Fruit fly (Drosophila melanogaster) whole organism, embryonic: Measurements from ENCODE around the gene GstD4.

Source experiments
- BtbVII ChIP-seq: fragments of 200-800 bp; sonication (Bioruptor generic); optimal IDR thresholded peaks from 3 replicates; lab custom pipeline; 2017; ENCODE audit warnings: missing biosample characterization, mild to moderate bottlenecking, missing genetic modification characterization
- C15 ChIP-seq: fragments of 200-800 bp; sonication (Bioruptor generic); IDR thresholded peaks from 3 replicates; pipeline ENCODE4 v1.3.6; 2022; ENCODE audit warnings: missing biosample characterization, missing genetic modification characterization
- CG10462 ChIP-seq: fragments of 200-800 bp; sonication (Bioruptor generic); optimal IDR thresholded peaks from 2 replicates; lab custom pipeline; 2016; ENCODE audit warnings: missing biosample characterization, missing genetic modification characterization
- CG11504 ChIP-seq: fragments of 200-800 bp; sonication (Bioruptor generic); optimal IDR thresholded peaks from 3 replicates; lab custom pipeline; 2019; ENCODE audit warnings: missing biosample characterization, mild to moderate bottlenecking, missing genetic modification characterization, moderate library complexity
- CG11695 ChIP-seq: fragments of 200-800 bp; sonication (Bioruptor generic); IDR thresholded peaks from 3 replicates; pipeline ENCODE4 v1.3.6; 2022; ENCODE audit warnings: missing biosample characterization, missing genetic modification characterization
- CG12104 ChIP-seq: fragments of 200-800 bp; sonication (Bioruptor generic); optimal IDR thresholded peaks from 3 replicates; lab custom pipeline; 2016; ENCODE audit warnings: missing biosample characterization, missing genetic modification characterization
- CG1233 ChIP-seq: fragments of 200-800 bp; sonication (Bioruptor generic); optimal IDR thresholded peaks from 4 replicates; lab custom pipeline; 2018; ENCODE audit warnings: missing biosample characterization, mild to moderate bottlenecking, missing genetic modification characterization
- CG12659 ChIP-seq: fragments of 200-800 bp; sonication (Bioruptor generic); optimal IDR thresholded peaks from 3 replicates; lab custom pipeline; 2017; ENCODE audit warnings: mild to moderate bottlenecking, missing biosample characterization, missing genetic modification reagents, missing genetic modification characterization
- CG13123 ChIP-seq: fragments of 200-800 bp; sonication (Bioruptor generic); optimal IDR thresholded peaks from 2 replicates; lab custom pipeline; 2016; ENCODE audit warnings: missing biosample characterization, missing genetic modification characterization
- CG13894 ChIP-seq: fragments of 200-800 bp; sonication (Bioruptor generic); optimal IDR thresholded peaks from 3 replicates; lab custom pipeline; 2018; ENCODE audit warnings: missing biosample characterization, mild to moderate bottlenecking, missing genetic modification characterization, moderate library complexity
- CG14667 ChIP-seq: fragments of 200-800 bp; sonication (Bioruptor generic); IDR thresholded peaks from 2 replicates; pipeline ENCODE4 v1.3.6; 2022; ENCODE audit warnings: missing biosample characterization, missing genetic modification characterization
- CG15073 ChIP-seq: fragments of 200-800 bp; sonication (Bioruptor generic); optimal IDR thresholded peaks from 2 replicates; lab custom pipeline; 2016; ENCODE audit warnings: missing biosample characterization, missing genetic modification characterization
- CG15514 ChIP-seq: fragments of 200-800 bp; sonication (Bioruptor generic); optimal IDR thresholded peaks from 3 replicates; lab custom pipeline; 2017; ENCODE audit warnings: missing biosample characterization, missing genetic modification characterization, mild to moderate bottlenecking, moderate library complexity, missing genetic modification reagents
- CG1603 ChIP-seq: fragments of 200-800 bp; sonication (Bioruptor generic); optimal IDR thresholded peaks from 2 replicates; lab custom pipeline; 2019; ENCODE audit warnings: missing biosample characterization, mild to moderate bottlenecking, missing genetic modification characterization, moderate library complexity
- CG17361 ChIP-seq: fragments of 200-800 bp; sonication (Bioruptor generic); IDR thresholded peaks from 3 replicates; pipeline ENCODE4 v1.3.6; 2022; ENCODE audit warnings: missing biosample characterization, missing genetic modification characterization
- CG2116 ChIP-seq: fragments of 200-800 bp; sonication (Bioruptor generic); optimal IDR thresholded peaks from 3 replicates; lab custom pipeline; 2018; ENCODE audit warnings: missing biosample characterization, mild to moderate bottlenecking, missing genetic modification characterization
- CG2202 ChIP-seq: fragments of 200-800 bp; sonication (Bioruptor generic); optimal IDR thresholded peaks from 2 replicates; lab custom pipeline; 2018; ENCODE audit warnings: missing biosample characterization, mild to moderate bottlenecking, missing genetic modification characterization
- CG2875 ChIP-seq: fragments of 200-800 bp; sonication (Bioruptor generic); optimal IDR thresholded peaks from 2 replicates; lab custom pipeline; 2017; ENCODE audit warnings: missing biosample characterization, mild to moderate bottlenecking, missing genetic modification characterization, missing genetic modification reagents
- CG2889 ChIP-seq: fragments of 200-800 bp; sonication (Bioruptor generic); IDR thresholded peaks from 3 replicates; pipeline ENCODE4 v1.3.6; 2022; ENCODE audit warnings: missing biosample characterization, missing genetic modification characterization
- CG30403 ChIP-seq: fragments of 200-800 bp; sonication (Bioruptor generic); optimal IDR thresholded peaks from 3 replicates; lab custom pipeline; 2016; ENCODE audit warnings: missing biosample characterization, missing genetic modification characterization
- CG30431 ChIP-seq: fragments of 200-800 bp; sonication (Bioruptor generic); optimal IDR thresholded peaks from 2 replicates; lab custom pipeline; 2017; ENCODE audit warnings: missing biosample characterization, missing genetic modification characterization
- CG4360 ChIP-seq: fragments of 200-800 bp; sonication (Bioruptor generic); IDR thresholded peaks from 2 replicates; pipeline ENCODE4 v1.3.6; 2022; ENCODE audit warnings: missing biosample characterization, missing genetic modification characterization
- CG6654 ChIP-seq: fragments of 200-800 bp; sonication (Bioruptor generic); optimal IDR thresholded peaks from 2 replicates; lab custom pipeline; 2017; ENCODE audit warnings: missing biosample characterization, mild to moderate bottlenecking, missing genetic modification characterization
- CG8388 ChIP-seq: fragments of 200-800 bp; sonication (Bioruptor generic); optimal IDR thresholded peaks from 2 replicates; lab custom pipeline; 2019; ENCODE audit warnings: missing biosample characterization, mild to moderate bottlenecking, missing genetic modification characterization, moderate library complexity
- CG8924 ChIP-seq: fragments of 200-800 bp; optimal IDR thresholded peaks from 3 replicates; lab custom pipeline; 2019; ENCODE audit warnings: missing biosample characterization, mild to moderate bottlenecking, missing genetic modification characterization, moderate library complexity
- Dek ChIP-seq: fragments of 200-800 bp; sonication (Bioruptor generic); optimal IDR thresholded peaks from 3 replicates; lab custom pipeline; 2019; ENCODE audit warnings: missing biosample characterization, mild to moderate bottlenecking, missing genetic modification characterization, moderate library complexity
- Dip3 ChIP-seq: fragments of 200-800 bp; sonication (Bioruptor generic); optimal IDR thresholded peaks from 3 replicates; lab custom pipeline; 2016; ENCODE audit warnings: missing biosample characterization, missing genetic modification characterization
- E2f2 ChIP-seq: fragments of 200-800 bp; sonication (Bioruptor generic); IDR thresholded peaks from 2 replicates; pipeline ENCODE4 v1.3.6; 2022; ENCODE audit warnings: missing biosample characterization, missing genetic modification characterization
- Ets97D ChIP-seq: fragments of 200-800 bp; sonication (Bioruptor generic); optimal IDR thresholded peaks from 3 replicates; lab custom pipeline; 2016; ENCODE audit warnings: missing biosample characterization, missing genetic modification characterization
- HLH4C ChIP-seq: fragments of 200-800 bp; sonication (Bioruptor generic); IDR thresholded peaks from 3 replicates; pipeline ENCODE4 v1.3.6; 2022; ENCODE audit warnings: missing biosample characterization, missing genetic modification characterization; ENCODE audit not compliant: partially characterized antibody
- MESR4 ChIP-seq: fragments of 200-800 bp; sonication (Bioruptor generic); optimal IDR thresholded peaks from 2 replicates; lab custom pipeline; 2018; ENCODE audit warnings: missing biosample characterization, mild to moderate bottlenecking, missing genetic modification characterization, moderate library complexity
- Myb ChIP-seq: fragments of 200-800 bp; sonication (Bioruptor generic); optimal IDR thresholded peaks from 2 replicates; lab custom pipeline; 2016; ENCODE audit warnings: missing biosample characterization, missing genetic modification characterization
- ase ChIP-seq: fragments of 200-800 bp; sonication (Bioruptor generic); IDR thresholded peaks from 3 replicates; pipeline ENCODE4 v1.3.6; 2022; ENCODE audit warnings: missing biosample characterization, missing genetic modification characterization
- ato ChIP-seq: fragments of 200-800 bp; sonication (Bioruptor generic); IDR thresholded peaks from 2 replicates; pipeline ENCODE4 v1.3.6; 2022; ENCODE audit warnings: missing biosample characterization, missing genetic modification characterization; ENCODE audit not compliant: partially characterized antibody
- bcd ChIP-seq: fragments of 200-800 bp; sonication (Bioruptor generic); optimal IDR thresholded peaks from 2 replicates; lab custom pipeline; 2017; ENCODE audit warnings: missing biosample characterization, mild to moderate bottlenecking, missing genetic modification characterization
- bowl ChIP-seq: fragments of 200-800 bp; sonication (Bioruptor generic); IDR thresholded peaks from 2 replicates; pipeline ENCODE4 v1.3.6; 2022; ENCODE audit warnings: missing biosample characterization, missing genetic modification characterization
- cwo ChIP-seq: fragments of 200-800 bp; sonication (Bioruptor generic); optimal IDR thresholded peaks from 3 replicates; lab custom pipeline; 2017; ENCODE audit warnings: missing biosample characterization, missing genetic modification characterization, mild to moderate bottlenecking, moderate library complexity, missing genetic modification reagents
- fu2 ChIP-seq: fragments of 200-800 bp; sonication (Bioruptor generic); optimal IDR thresholded peaks from 2 replicates; lab custom pipeline; 2016; ENCODE audit warnings: missing biosample characterization, missing genetic modification characterization
- gsb ChIP-seq: fragments of 200-800 bp; sonication (Bioruptor generic); IDR thresholded peaks from 2 replicates; pipeline ENCODE4 v1.3.6; 2022; ENCODE audit warnings: missing biosample characterization, missing genetic modification characterization
- ind ChIP-seq: fragments of 200-800 bp; sonication (Bioruptor generic); optimal IDR thresholded peaks from 3 replicates; lab custom pipeline; 2016; ENCODE audit warnings: missing biosample characterization, missing genetic modification characterization
- inv ChIP-seq: fragments of 200-800 bp; sonication (Bioruptor generic); IDR thresholded peaks from 2 replicates; pipeline ENCODE4 v1.3.6; 2022; ENCODE audit warnings: missing biosample characterization, missing genetic modification characterization; ENCODE audit not compliant: partially characterized antibody
- knrl ChIP-seq: fragments of 200-800 bp; sonication (Bioruptor generic); IDR thresholded peaks from 3 replicates; pipeline ENCODE4 v1.3.6; 2022; ENCODE audit warnings: missing biosample characterization, missing genetic modification characterization; ENCODE audit not compliant: partially characterized antibody
- maf-S ChIP-seq: fragments of 200-800 bp; sonication (Bioruptor generic); optimal IDR thresholded peaks from 2 replicates; lab custom pipeline; 2016; ENCODE audit warnings: missing biosample characterization, missing genetic modification characterization
- nom ChIP-seq: fragments of 200-800 bp; sonication (Bioruptor generic); optimal IDR thresholded peaks from 2 replicates; lab custom pipeline; 2017; ENCODE audit warnings: missing biosample characterization, missing genetic modification characterization, mild to moderate bottlenecking, moderate library complexity, missing genetic modification reagents
- p53 ChIP-seq: fragments of 200-800 bp; sonication (Bioruptor generic); optimal IDR thresholded peaks from 2 replicates; lab custom pipeline; 2016; ENCODE audit warnings: missing biosample characterization, missing genetic modification characterization
- prd ChIP-seq, 3 experiments: fragments of >200 bp in 2 of 3; fragments of 200-800 bp in 1 of 3; sonication (Bioruptor generic) in 1 of 3; optimal IDR thresholded peaks in 2 of 3; IDR thresholded peaks in 1 of 3; 2 replicates in 2 of 3; 3 replicates in 1 of 3; pipeline versions ENCODE4 v1.3.6 to Lab custom; 2017 to 2022; ENCODE audit warnings: missing biosample characterization in 1 of 3, missing genetic modification characterization in 1 of 3
- pzg ChIP-seq: fragments of 200-800 bp; sonication (Bioruptor generic); optimal IDR thresholded peaks from 3 replicates; lab custom pipeline; 2018; ENCODE audit warnings: missing biosample characterization, mild to moderate bottlenecking, missing genetic modification characterization, moderate library complexity
- tna ChIP-seq: fragments of 200-800 bp; sonication (Bioruptor generic); IDR thresholded peaks from 2 replicates; pipeline ENCODE4 v1.3.6; 2022; ENCODE audit warnings: missing biosample characterization, missing genetic modification characterization; ENCODE audit not compliant: partially characterized antibody
- vvl ChIP-seq: fragments of 200-800 bp; sonication (Bioruptor generic); IDR thresholded peaks from 2 replicates; pipeline ENCODE4 v1.3.6; 2022; ENCODE audit warnings: missing biosample characterization, missing genetic modification characterization
- wor ChIP-seq: fragments of 200-800 bp; sonication (Bioruptor generic); IDR thresholded peaks from 2 replicates; pipeline ENCODE4 v1.3.6; 2022; ENCODE audit warnings: missing biosample characterization, missing genetic modification characterization
- yki ChIP-seq: fragments of >200 bp; optimal IDR thresholded peaks from 3 replicates; lab custom pipeline; 2018

Gene GstD4

DNA sequence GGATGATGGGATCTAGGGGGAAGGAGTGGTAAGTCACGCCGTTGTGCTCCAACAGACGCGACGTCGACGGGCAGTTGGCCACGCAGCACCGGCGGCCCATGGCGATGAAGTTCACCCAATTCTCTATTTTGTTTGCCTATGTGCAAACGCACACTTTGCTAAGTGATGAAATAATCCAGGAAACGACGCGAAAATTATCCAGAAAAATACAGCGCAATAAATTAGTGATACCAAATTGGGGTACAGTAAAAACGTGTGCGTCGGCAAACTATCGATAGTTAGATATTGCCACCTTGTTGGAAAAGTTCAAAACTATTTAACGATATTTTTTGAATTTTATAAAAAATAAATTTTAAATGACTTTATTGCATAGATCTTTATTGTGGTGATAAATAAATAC lies 17.9 kb upstream of the GstD4 start, which contains the start of gene MBD-R2 (continued):
- TF ChIP-seq CG13894 (tag; lab: Kevin White, UChicago) (no peak), Dek (peak; percentile 30), inv (GFP tag; lab: Robert Waterston, UW) (peak; percentile 62; the same call in 1 of the 2 replicates), Dip3 (GFP tag; lab: Kevin White, UChicago) (no peak), CG4360 (GFP tag; lab: Robert Waterston, UW) (no peak), CG11695 (GFP tag; lab: Robert Waterston, UW) (no peak), CG1603 (tag; lab: Kevin White, UChicago) (peak; percentile 39), CG1233 (GFP tag; lab: Kevin White, UChicago) (no peak), p53 (GFP tag; lab: Kevin White, UChicago) (no peak), CG2889 (GFP tag; lab: Robert Waterston, UW) (no peak), E2f2 (GFP tag; lab: Robert Waterston, UW) (peak; percentile 71), wor (no peak), CG12104 (no peak), ato (GFP tag; lab: Robert Waterston, UW) (no peak; the same call in none of the 2 replicates), Ets97D (GFP tag; lab: Kevin White, UChicago) (no peak), knrl (GFP tag; lab: Robert Waterston, UW) (peak; percentile 78), bcd (no peak), prd (optimal IDR thresholded peaks at IDR 0.05; lab: Kevin White, UChicago) (no peak), prd (GFP tag; IDR thresholded peaks at IDR 0.05; lab: Robert Waterston, UW) (no peak), Myb (GFP tag; lab: Kevin White, UChicago) (peak; percentile 65), BtbVII (GFP tag; lab: Kevin White, UChicago) (no peak), cwo (GFP tag; lab: Kevin White, UChicago) (no peak), vvl (GFP tag; lab: Robert Waterston, UW) (peak; percentile 15; the same call in 1 of the 2 replicates), MESR4 (peak; percentile 96), nom (GFP tag; lab: Kevin White, UChicago) (no peak), CG6654 (GFP tag; lab: Kevin White, UChicago) (no peak), gsb (GFP tag; lab: Robert Waterston, UW) (no peak), ase (GFP tag; lab: Robert Waterston, UW) (no peak), CG8924 (tag; lab: Kevin White, UChicago) (no peak), CG8388 (GFP tag; lab: Kevin White, UChicago) (no peak), bowl (no peak), CG30403 (GFP tag; lab: Kevin White, UChicago) (no peak), CG13123 (GFP tag; lab: Kevin White, UChicago) (no peak), CG15073 (GFP tag; lab: Kevin White, UChicago) (no peak), CG15514 (GFP tag; lab: Kevin White, UChicago) (peak; percentile 47), tna (GFP tag; lab: Robert Waterston, UW) (peak; percentile 28; the same call in 1 of the 2 replicates), CG17361 (GFP tag; lab: Robert Waterston, UW) (0 out of 3 replicates have a peak, but pooled peaks have one; percentile 26), pzg (GFP tag; lab: Kevin White, UChicago) (peak; percentile 67), CG10462 (GFP tag; lab: Kevin White, UChicago) (no peak), CG2116 (GFP tag; lab: Kevin White, UChicago) (peak; percentile 60), yki (lab: Kevin White, UChicago) (no peak), CG14667 (GFP tag; lab: Robert Waterston, UW) (no peak), CG30431 (GFP tag; lab: Kevin White, UChicago) (no peak), CG2202 (tag; lab: Kevin White, UChicago) (no peak), HLH4C (GFP tag; lab: Robert Waterston, UW) (peak; percentile 37; the same call in 2 of the 3 replicates), ind (GFP tag; lab: Kevin White, UChicago) (no peak), CG11504 (no peak), CG2875 (GFP tag; lab: Kevin White, UChicago) (no peak), CG12659 (GFP tag; lab: Kevin White, UChicago) (peak; percentile 62), maf-S (GFP tag; lab: Kevin White, UChicago) (no peak), fu2 (GFP tag; lab: Kevin White, UChicago) (no peak), C15 (GFP tag; lab: Robert Waterston, UW) (no peak)
